Worm (Caenorhabditis elegans) whole organism, young adult: ENCODE measurements around the gene hsp-16.41.

ENCODE experiments used
- cebp-1 ChIP-seq, 2 experiments: fragments of 200-800 bp in 1 of 2; sonication (Bioruptor generic) in 1 of 2; sonication (generic microtip) in 1 of 2; IDR thresholded peaks in 1 of 2; optimal IDR thresholded peaks in 1 of 2; 2 replicates each; pipeline versions ENCODE4 v1.3.6 to Lab custom; 2017 to 2022; ENCODE audit warnings: missing compliant biosample characterization in 2 of 2, missing genetic modification characterization in 2 of 2, mild to moderate bottlenecking in 1 of 2, missing genetic modification reagents in 1 of 2, moderate library complexity in 1 of 2
- chd-7 ChIP-seq: sonication (generic microtip); optimal IDR thresholded peaks from 2 replicates; lab custom pipeline; 2016; ENCODE audit warnings: mild to moderate bottlenecking, missing genetic modification characterization, moderate library complexity, missing compliant biosample characterization
- hmg-20 ChIP-seq: fragments of 200-800 bp; sonication (Bioruptor generic); IDR thresholded peaks from 2 replicates; pipeline ENCODE4 v1.3.6; 2022; ENCODE audit warnings: missing genetic modification reagents, missing genetic modification characterization, missing compliant biosample characterization
- snpc-4 ChIP-seq, 5 experiments: fragments of 150-350 bp in 1 of 5; sonication (generic microtip) in 4 of 5; optimal IDR thresholded peaks; 2 replicates each; lab custom pipeline; 2014 to 2018; ENCODE audit warnings: missing genetic modification characterization in 5 of 5, missing biosample characterization in 3 of 5, antibody characterized with exemption in 2 of 5, mild to moderate bottlenecking in 2 of 5, missing compliant biosample characterization in 2 of 5, missing genotype in 2 of 5, moderate library complexity in 2 of 5, missing genetic modification reagents in 1 of 5
- unc-62 ChIP-seq: fragments of 150-350 bp; optimal IDR thresholded peaks from 2 replicates; lab custom pipeline; 2014; ENCODE audit warnings: missing biosample characterization, missing genetic modification reagents, missing genetic modification characterization
- zim-3 ChIP-seq: sonication (generic microtip); optimal IDR thresholded peaks from 2 replicates; lab custom pipeline; 2017; ENCODE audit warnings: mild to moderate bottlenecking, missing genetic modification characterization, moderate library complexity, missing compliant biosample characterization

DNA sequence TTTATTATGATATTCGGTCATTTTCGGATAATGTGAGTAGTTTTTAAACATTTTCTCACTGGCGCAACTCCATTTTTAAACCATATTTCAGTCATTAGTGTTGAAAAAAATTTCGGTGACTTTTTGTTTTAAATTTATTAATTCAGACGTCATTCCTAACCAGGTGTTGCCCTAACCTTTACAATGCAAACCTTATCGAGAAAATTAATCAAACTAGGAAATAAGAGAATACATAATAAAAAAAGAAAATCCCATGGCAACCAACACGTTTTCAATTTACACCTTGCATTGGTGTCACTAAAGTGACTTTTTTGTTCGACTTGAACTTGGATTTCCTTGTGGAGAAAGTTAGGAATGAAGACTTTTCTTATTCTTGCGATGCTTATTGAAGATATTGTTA lies 16.8 kb upstream of the hsp-16.41 start, which contains the start of gene F36H9.2:
- TF ChIP-seq hmg-20 (GFP tag; lab: Robert Waterston, UW) (no peak), zim-3 (tag; lab: Kevin White, UChicago) (no peak), chd-7 (tag; lab: Kevin White, UChicago) (no peak), unc-62 (no peak), cebp-1 (GFP tag; IDR thresholded peaks at IDR 0.05; lab: Robert Waterston, UW) (no peak), cebp-1 (tag; optimal IDR thresholded peaks at IDR 0.05; lab: Kevin White, UChicago) (no peak), snpc-4 (GFP tag; optimal IDR thresholded peaks at IDR 0.05; lab: Kevin White, UChicago) (no peak), snpc-4 (tag; optimal IDR thresholded peaks at IDR 0.05; lab: Kevin White, UChicago) (no peak)
